Worm (Caenorhabditis elegans): ENCODE results near the gene bgnt-1.1.

bgnt-1.1 gene

DNA sequence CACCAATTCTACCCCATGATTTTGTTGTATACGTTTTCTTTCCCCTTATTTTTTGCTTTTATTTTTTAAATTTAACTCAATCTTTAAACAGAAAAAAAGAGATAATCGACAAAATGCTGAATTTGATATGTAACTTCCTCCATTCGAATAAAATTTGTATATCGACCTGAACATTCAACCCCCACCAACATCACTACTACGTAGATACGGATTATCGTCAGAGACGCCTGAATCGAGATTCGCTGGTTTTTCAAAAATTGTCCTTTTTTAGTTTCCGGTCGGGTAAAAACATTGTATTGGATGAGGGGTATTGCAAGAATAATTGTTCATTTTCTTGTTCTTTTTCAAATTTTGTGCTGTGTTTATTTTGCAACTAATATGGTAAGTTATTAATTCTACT lies at the start of gene bgnt-1.1:
Gene bgnt-1.1 (plus strand): TSS at position 301 of the 400 bp plus-strand sequence.
- no peak for TF ChIP-seq dao-5 (tag; optimal IDR thresholded peaks at IDR 0.05)
- TF ChIP-seq W03F9.2 (tag; optimal IDR thresholded peaks at IDR 0.05), result no peak
- TF ChIP-seq him-1 (tag; optimal IDR thresholded peaks at IDR 0.05), result no peak

DNA sequence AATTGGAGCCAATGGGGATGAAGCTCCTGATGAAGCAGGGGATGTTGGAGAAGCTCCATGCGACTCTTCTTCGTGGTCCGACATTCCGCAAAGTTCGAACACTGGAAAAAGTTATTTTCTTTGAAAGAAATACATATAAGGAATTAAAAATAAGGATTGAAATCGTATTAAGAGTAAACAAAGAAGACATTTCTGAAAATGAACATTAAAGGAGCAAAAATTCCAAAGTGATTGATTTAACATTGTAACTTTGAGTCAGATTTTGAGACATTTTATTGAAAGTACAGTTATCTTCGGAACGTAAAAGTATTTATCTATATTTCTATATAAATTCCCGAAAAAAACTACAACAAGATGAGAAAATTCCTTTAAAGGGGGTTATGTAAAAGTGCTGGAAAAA lies 48.0 kb upstream of the bgnt-1.1 start, which contains the start of gene F13B12.1:
Gene F13B12.1 (minus strand): TSS at position 101 of the 400 bp plus-strand sequence.
- no peak for TF ChIP-seq W03F9.2 (tag; optimal IDR thresholded peaks at IDR 0.05)
- TF ChIP-seq him-1 (tag; optimal IDR thresholded peaks at IDR 0.05), result no peak
- no peak for TF ChIP-seq dao-5 (tag; optimal IDR thresholded peaks at IDR 0.05)

DNA sequence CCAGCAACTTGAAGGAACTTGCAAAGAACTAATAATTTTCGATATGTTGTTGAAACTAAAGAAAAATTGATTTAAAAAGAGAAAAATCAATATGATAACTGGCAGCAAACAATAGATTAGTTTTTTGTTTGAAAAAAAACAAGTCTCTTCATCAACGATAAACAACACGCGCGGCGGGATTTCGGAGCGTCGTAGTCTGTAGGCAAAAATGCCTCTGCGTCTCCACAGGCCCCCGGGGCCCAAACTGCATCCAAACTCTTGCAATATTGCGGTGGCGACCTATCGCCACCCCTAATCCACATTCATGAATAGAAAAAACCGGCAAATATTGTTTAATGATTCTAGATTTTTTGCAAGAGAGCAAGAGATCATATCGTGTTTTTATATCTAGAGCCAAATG lies 47.4 kb upstream of the bgnt-1.1 start:
- TF ChIP-seq W03F9.2 (tag; optimal IDR thresholded peaks at IDR 0.05) (no peak), him-1 (tag; optimal IDR thresholded peaks at IDR 0.05) (no peak), dao-5 (tag; optimal IDR thresholded peaks at IDR 0.05) (no peak)

DNA sequence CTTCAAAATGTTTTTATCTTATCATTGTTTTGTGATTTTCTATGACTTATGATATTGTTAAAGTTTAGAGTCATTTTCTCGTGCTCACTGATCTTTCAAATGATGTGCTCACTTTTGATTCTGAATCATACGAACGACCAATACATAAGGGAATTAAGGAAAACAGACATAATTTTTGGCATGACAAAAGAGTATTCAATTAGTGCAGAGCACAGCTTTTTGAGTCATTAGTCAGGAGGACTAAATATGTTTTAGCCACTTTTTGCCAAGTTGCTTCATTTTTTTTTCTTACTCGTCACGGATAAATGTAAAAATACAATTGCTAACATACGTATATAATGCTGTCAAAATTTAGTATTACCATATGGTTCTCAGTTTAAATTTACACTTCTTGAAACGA lies 43.4 kb upstream of the bgnt-1.1 start, which contains the start of gene F13B12.2:
Gene F13B12.2 (minus strand): TSS at position 2 of the 400 bp plus-strand sequence.
- no peak for TF ChIP-seq him-1 (tag; optimal IDR thresholded peaks at IDR 0.05)
- TF ChIP-seq dao-5 (tag; optimal IDR thresholded peaks at IDR 0.05), result no peak
- no peak for TF ChIP-seq W03F9.2 (tag; optimal IDR thresholded peaks at IDR 0.05)

DNA sequence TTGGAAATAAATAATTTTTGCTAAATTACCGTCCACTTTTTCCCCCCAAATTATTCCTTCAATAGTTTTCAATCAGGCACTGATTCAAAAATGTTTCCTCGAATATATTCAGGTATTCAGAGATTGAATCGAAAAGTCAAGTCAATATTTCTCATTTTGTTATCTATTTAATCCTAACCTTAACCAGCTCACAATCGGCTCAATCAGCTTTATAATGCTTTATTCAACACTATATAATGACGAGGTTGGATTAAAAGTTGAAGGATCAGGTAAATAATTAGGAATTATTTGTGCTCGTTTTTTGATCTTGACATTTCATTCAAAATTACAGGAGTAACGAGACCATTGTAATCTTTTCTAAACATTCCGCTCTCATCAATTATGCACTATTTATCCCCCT lies 42.1 kb upstream of the bgnt-1.1 start:
- TF ChIP-seq dao-5 (tag; optimal IDR thresholded peaks at IDR 0.05) (no peak), him-1 (tag; optimal IDR thresholded peaks at IDR 0.05) (no peak), W03F9.2 (tag; optimal IDR thresholded peaks at IDR 0.05) (no peak)

DNA sequence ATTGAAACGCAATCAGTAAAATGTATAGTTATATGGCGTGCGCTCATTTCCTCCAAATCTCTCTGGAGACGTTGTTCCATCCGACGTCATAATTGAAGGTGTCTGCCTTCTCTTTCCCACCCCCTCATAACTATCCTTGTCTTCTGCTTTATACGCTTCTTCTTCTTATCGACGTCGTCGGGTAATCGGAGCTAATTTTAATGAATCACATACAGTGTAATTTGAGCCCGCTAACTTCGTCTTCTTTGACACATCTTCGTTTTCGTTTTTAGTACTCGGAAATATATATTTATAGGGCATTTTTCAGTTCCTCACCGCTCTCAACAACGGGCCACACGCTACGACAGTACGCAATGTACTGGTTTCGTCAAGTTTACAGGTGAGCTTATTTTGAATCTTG lies 36.2 kb upstream of the bgnt-1.1 start, which contains the start of gene ins-1:
Gene ins-1 (plus strand): TSS at position 301 of the 400 bp plus-strand sequence.
- TF ChIP-seq dao-5 (tag; optimal IDR thresholded peaks at IDR 0.05) (no peak), him-1 (tag; optimal IDR thresholded peaks at IDR 0.05) (no peak), W03F9.2 (tag; optimal IDR thresholded peaks at IDR 0.05) (no peak)

DNA sequence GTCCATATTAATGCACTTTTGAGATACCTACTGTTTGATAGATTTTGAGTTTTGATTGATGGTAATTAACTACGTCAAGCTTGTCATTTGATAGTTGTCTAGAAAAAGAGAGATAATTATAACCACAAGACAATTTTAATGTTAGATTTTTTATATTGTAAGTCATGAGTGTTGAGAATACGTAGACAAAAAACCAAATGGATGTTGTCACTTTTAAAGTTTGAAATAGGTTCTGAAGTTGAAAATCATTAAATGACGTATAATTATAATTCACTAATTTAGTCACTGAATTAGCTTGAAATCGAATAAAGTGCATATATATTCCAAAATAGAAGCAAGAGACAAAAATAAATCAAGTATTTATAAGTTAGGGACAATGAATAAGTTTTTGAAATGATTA lies 35.5 kb upstream of the bgnt-1.1 start:
- no peak for TF ChIP-seq W03F9.2 (tag; optimal IDR thresholded peaks at IDR 0.05)
- no peak for TF ChIP-seq dao-5 (tag; optimal IDR thresholded peaks at IDR 0.05)
- no peak for TF ChIP-seq him-1 (tag; optimal IDR thresholded peaks at IDR 0.05)

DNA sequence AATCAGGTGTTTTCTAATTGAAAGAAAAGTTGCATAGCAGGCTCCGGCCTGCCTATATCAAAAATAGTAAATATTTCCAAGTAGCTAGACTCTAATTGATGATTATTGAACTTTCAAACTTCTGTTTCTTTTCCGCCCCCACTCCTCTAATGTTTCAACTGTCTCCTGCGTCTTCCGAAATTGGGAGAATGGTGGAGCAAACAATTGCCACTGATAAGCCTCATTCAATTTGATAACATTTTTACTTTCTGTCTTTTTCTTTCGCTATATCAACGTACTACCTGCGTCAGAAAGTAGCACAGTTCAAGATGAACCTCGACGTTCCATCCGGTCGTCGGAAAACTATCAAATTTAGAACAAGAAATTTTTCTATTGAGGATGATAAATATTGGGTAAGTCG lies 33.7 kb upstream of the bgnt-1.1 start, which contains the start of gene F13B12.3:
Gene F13B12.3 (plus strand): TSS at position 223 of the 400 bp plus-strand sequence.
- TF ChIP-seq W03F9.2 (tag; optimal IDR thresholded peaks at IDR 0.05) (no peak), him-1 (tag; optimal IDR thresholded peaks at IDR 0.05) (no peak), dao-5 (tag; optimal IDR thresholded peaks at IDR 0.05) (no peak)

DNA sequence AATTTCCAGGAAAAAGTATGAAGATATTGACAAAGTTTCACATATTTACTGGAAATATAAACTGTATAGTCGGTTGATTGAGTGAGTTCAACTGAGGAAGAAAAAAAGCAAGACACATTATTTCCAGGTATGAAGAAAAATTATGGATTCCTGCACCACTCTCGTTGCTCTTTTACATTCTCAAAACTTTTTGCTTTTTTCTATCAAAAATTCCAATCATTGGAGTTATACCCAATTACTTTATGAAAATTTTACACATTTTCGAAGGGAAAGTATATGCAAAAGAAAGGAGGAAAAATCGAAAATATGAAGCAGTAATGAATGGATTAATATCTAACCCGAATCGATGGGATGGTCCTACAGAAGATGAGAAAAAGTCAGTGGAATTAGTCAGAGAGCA lies 29.7 kb upstream of the bgnt-1.1 start:
- TF ChIP-seq him-1 (tag; optimal IDR thresholded peaks at IDR 0.05) (no peak), W03F9.2 (tag; optimal IDR thresholded peaks at IDR 0.05) (no peak), dao-5 (tag; optimal IDR thresholded peaks at IDR 0.05) (no peak)

DNA sequence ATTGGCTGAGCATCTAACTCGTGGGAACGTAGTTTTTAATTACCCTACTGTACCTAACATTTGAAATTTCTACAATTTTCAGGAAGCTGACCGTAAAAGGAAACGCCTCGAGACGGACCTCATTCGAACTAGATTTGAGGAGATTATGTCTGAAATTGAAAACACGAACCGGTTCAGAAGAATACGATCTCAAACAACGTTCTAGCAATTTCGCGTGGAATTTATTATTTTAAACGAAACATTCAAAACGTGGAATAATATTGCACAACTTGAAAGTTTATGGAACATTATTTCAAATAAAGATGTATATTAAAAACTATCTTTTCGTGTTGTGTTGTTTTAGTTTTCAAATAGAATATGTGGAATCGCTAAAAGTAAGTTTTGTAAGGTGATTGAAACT lies 29.1 kb upstream of the bgnt-1.1 start, which contains the start of gene F13B12.7:
Gene F13B12.7 (plus strand): TSS at position 301 of the 400 bp plus-strand sequence.
- no peak for TF ChIP-seq dao-5 (tag; optimal IDR thresholded peaks at IDR 0.05)

DNA sequence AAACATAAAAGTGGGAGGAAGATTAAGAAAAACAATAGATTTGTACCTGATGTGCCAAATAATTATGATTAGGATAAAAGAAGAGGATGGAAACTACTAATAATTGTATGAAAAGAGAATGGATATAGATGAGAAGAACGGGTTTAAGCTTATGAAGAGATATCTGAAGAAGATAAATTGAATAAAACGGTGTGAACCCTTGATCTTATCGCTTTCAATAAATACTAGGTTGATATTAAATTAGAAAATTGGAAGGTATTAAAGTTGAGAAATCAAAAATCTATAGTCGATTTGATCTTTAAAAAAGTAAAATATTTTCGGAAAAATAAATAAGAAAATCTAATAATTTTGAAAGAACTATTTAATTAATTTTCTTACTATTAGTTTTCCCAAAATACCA lies 22.8 kb upstream of the bgnt-1.1 start, which contains the start of gene F13B12.4:
Gene F13B12.4 (minus strand): TSS at position 101 of the 400 bp plus-strand sequence.
- TF ChIP-seq W03F9.2 (tag; optimal IDR thresholded peaks at IDR 0.05) (no peak), him-1 (tag; optimal IDR thresholded peaks at IDR 0.05) (no peak), dao-5 (tag; optimal IDR thresholded peaks at IDR 0.05) (no peak)

DNA sequence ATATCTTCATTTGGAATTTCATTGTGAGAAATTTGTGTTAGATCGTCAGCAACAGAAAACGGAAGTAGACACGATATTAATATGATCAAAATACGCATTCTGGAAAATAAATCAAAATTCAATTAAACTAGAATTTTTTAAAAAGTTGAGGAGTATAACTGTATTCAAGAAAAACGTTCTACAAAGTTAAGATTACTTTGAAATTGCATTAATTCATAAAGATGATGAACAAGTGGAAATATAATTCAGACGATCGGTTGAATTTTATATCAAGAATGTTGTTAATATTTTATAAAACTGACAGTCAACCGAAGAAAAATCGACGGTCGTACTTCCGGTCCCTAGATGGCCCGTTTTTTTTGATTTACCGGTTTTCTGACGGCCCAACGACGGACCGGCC lies 19.6 kb upstream of the bgnt-1.1 start, which contains the start of gene F01D4.8:
Gene F01D4.8 (minus strand): TSS at position 101 of the 400 bp plus-strand sequence.
- no peak for TF ChIP-seq W03F9.2 (tag; optimal IDR thresholded peaks at IDR 0.05)

DNA sequence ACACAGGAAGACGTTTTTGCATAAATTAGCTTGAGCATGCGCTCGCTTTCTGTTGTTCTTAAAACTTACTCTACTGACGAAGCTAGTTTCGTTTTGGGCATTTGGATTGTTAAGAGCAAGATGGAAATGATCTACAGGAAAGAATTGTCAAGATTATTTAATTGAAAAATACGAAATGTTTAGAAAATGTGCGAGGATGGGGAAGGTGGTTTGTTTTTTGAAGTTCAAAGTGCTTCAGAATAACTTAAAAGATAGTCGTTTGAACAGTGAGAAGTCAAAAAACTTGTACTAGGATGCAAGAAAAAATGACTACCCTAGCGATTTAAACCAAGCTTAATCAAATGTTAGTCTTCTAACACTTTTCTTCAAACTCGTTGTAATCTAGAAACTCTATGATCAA lies 15.4 kb upstream of the bgnt-1.1 start, which contains the start of gene srb-17:
Gene srb-17 (minus strand): TSS at position 101 of the 400 bp plus-strand sequence.
- TF ChIP-seq dao-5 (tag; optimal IDR thresholded peaks at IDR 0.05) (no peak), W03F9.2 (tag; optimal IDR thresholded peaks at IDR 0.05) (no peak), him-1 (tag; optimal IDR thresholded peaks at IDR 0.05) (no peak)

DNA sequence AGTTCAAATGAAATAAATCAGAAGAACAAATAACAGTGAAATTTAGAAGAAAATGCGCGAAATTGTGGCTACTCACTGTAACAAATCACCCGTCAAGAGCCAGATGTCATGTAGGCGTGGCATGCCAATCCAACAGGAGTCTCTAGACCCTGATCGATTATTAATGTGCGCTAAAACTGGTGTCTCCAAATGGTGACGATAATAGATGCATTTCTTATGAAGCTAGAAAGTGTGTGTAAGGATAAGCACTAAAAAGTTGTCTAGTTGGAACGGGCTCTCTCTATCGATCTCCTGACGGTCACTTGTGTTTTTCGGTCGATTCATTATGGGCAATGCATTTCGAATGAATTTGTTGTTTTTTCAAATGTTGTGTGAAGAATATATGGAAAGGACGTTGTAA lies 10.8 kb upstream of the bgnt-1.1 start, which contains the start of gene mec-3:
Gene mec-3 (minus strand): TSS at position 101 of the 400 bp plus-strand sequence.
- TF ChIP-seq dao-5 (tag; optimal IDR thresholded peaks at IDR 0.05), result no peak

DNA sequence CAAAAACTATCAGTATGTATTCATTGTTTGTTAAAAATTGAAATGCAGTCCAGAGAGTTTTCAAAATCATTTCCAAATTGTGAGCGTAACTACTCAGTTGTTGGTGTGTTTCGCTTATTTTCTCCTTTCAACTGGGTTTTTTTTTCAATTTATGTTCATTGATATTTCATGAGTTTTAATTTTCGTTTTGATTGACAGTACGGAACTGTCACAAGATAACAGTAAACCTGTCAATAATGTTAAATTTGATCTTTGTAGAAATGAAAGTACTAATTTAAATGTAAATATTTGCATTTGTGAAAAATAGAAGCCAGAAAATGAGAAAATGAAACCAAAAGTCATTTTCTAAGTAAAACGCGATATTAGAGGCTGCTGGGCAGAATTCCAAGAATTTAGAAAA lies 10.0 kb upstream of the bgnt-1.1 start:
- TF ChIP-seq W03F9.2 (tag; optimal IDR thresholded peaks at IDR 0.05) (no peak), dao-5 (tag; optimal IDR thresholded peaks at IDR 0.05) (no peak), him-1 (tag; optimal IDR thresholded peaks at IDR 0.05) (no peak)
